Worm (Caenorhabditis elegans) whole organism, young adult: ENCODE measurements around the gene T10D4.11.

Source experiments
- B0261.1 ChIP-seq: sonication (generic microtip); optimal IDR thresholded peaks from 2 replicates; lab custom pipeline; 2016; ENCODE audit warnings: mild to moderate bottlenecking, missing genetic modification characterization, moderate library complexity, missing compliant biosample characterization
- F22D6.2 ChIP-seq: sonication (generic microtip); optimal IDR thresholded peaks from 2 replicates; lab custom pipeline; 2016; ENCODE audit warnings: mild to moderate bottlenecking, missing genetic modification characterization, missing compliant biosample characterization
- F33H1.4 ChIP-seq: fragments of 200-800 bp; sonication (Bioruptor generic); IDR thresholded peaks from 2 replicates; pipeline ENCODE4 v1.3.6; 2022; ENCODE audit warnings: missing genetic modification reagents, missing genetic modification characterization, missing compliant biosample characterization
- F57A8.1 ChIP-seq: fragments of 200-800 bp; sonication (Bioruptor generic); optimal IDR thresholded peaks from 2 replicates; lab custom pipeline; 2018; ENCODE audit warnings: mild to moderate bottlenecking, missing genetic modification characterization, moderate library complexity, missing compliant biosample characterization
- F57C9.4 ChIP-seq: sonication (generic microtip); optimal IDR thresholded peaks from 2 replicates; lab custom pipeline; 2017; ENCODE audit warnings: mild to moderate bottlenecking, missing genetic modification characterization, missing compliant biosample characterization
- K11D2.4 ChIP-seq: fragments of 200-800 bp; sonication (Bioruptor generic); IDR thresholded peaks from 2 replicates; pipeline ENCODE4 v1.3.6; 2022; ENCODE audit warnings: missing genetic modification reagents, missing genetic modification characterization, missing compliant biosample characterization
- Y53F4B.3 ChIP-seq: fragments of 200-800 bp; sonication (Bioruptor generic); IDR thresholded peaks from 2 replicates; pipeline ENCODE4 v1.3.6; 2022; ENCODE audit warnings: missing genetic modification reagents, missing genetic modification characterization, missing compliant biosample characterization
- Y56A3A.18 ChIP-seq: fragments of 200-800 bp; sonication (Bioruptor generic); IDR thresholded peaks from 2 replicates; pipeline ENCODE4 v1.3.6; 2022; ENCODE audit warnings: missing genetic modification reagents, missing genetic modification characterization, missing compliant biosample characterization
- aptf-3 ChIP-seq: fragments of 200-800 bp; sonication (Bioruptor generic); IDR thresholded peaks from 2 replicates; pipeline ENCODE4 v1.3.6; 2022; ENCODE audit warnings: missing genetic modification characterization, missing compliant biosample characterization
- athp-1 ChIP-seq: sonication (generic microtip); optimal IDR thresholded peaks from 2 replicates; lab custom pipeline; 2017; ENCODE audit warnings: mild to moderate bottlenecking, missing genetic modification characterization, missing compliant biosample characterization
- attf-3 ChIP-seq: fragments of 200-800 bp; sonication (Bioruptor generic); conservative IDR thresholded peaks from 2 replicates; pipeline ENCODE4 v1.3.6; 2022; ENCODE audit warnings: missing genetic modification reagents, missing genetic modification characterization, missing compliant biosample characterization
- bed-1 ChIP-seq: fragments of 200-800 bp; sonication (Bioruptor generic); IDR thresholded peaks from 2 replicates; pipeline ENCODE4 v1.3.6; 2022; ENCODE audit warnings: missing genetic modification reagents, missing genetic modification characterization, missing compliant biosample characterization
- dox-1 ChIP-seq: fragments of 200-800 bp; sonication (Bioruptor generic); IDR thresholded peaks from 2 replicates; pipeline ENCODE4 v1.3.6; 2022; ENCODE audit warnings: missing genetic modification reagents, missing genetic modification characterization, missing compliant biosample characterization
- gei-17 ChIP-seq: fragments of 200-800 bp; sonication (Bioruptor generic); optimal IDR thresholded peaks from 2 replicates; lab custom pipeline; 2018; ENCODE audit warnings: mild to moderate bottlenecking, missing genetic modification characterization, missing compliant biosample characterization
- hlh-12 ChIP-seq: sonication (generic microtip); optimal IDR thresholded peaks from 2 replicates; lab custom pipeline; 2016; ENCODE audit warnings: missing genetic modification characterization, missing compliant biosample characterization
- hlh-26 ChIP-seq: fragments of 200-800 bp; sonication (Bioruptor generic); conservative IDR thresholded peaks from 2 replicates; pipeline ENCODE4 v1.3.6; 2022; ENCODE audit warnings: missing genetic modification reagents, missing genetic modification characterization, missing compliant biosample characterization
- hmg-1.2 ChIP-seq: fragments of 200-800 bp; sonication (Bioruptor generic); IDR thresholded peaks from 2 replicates; pipeline ENCODE4 v1.3.6; 2022; ENCODE audit warnings: missing genetic modification reagents, missing genetic modification characterization, missing compliant biosample characterization
- lin-26 ChIP-seq: fragments of 200-800 bp; sonication (Bioruptor generic); IDR thresholded peaks from 2 replicates; pipeline ENCODE4 v1.3.6; 2022; ENCODE audit warnings: missing genetic modification reagents, missing genetic modification characterization, missing compliant biosample characterization
- lin-35 ChIP-seq, 3 experiments: fragments of 150-350 bp in 2 of 3; sonication (generic microtip) in 1 of 3; optimal IDR thresholded peaks; 2 replicates each; lab custom pipeline; 2014 to 2018; ENCODE audit warnings: missing biosample characterization in 3 of 3, missing genetic modification characterization in 3 of 3, missing genetic modification reagents in 3 of 3
- lin-54 ChIP-seq: fragments of 200-800 bp; sonication (Bioruptor generic); optimal IDR thresholded peaks from 2 replicates; lab custom pipeline; 2018; ENCODE audit warnings: mild to moderate bottlenecking, missing genetic modification characterization, missing compliant biosample characterization
- lsy-27 ChIP-seq: sonication (generic microtip); optimal IDR thresholded peaks from 2 replicates; lab custom pipeline; 2017; ENCODE audit warnings: missing genetic modification characterization, mild to moderate bottlenecking, missing compliant biosample characterization, antibody characterized with exemption, missing genotype, borderline replicate concordance; ENCODE audit not compliant: insufficient read depth
- madf-3 ChIP-seq: fragments of 200-800 bp; sonication (Bioruptor generic); IDR thresholded peaks from 2 replicates; pipeline ENCODE4 v1.3.6; 2022; ENCODE audit warnings: missing genetic modification reagents, missing genetic modification characterization, missing compliant biosample characterization
- madf-6 ChIP-seq: fragments of 200-800 bp; sonication (Bioruptor generic); IDR thresholded peaks from 2 replicates; pipeline ENCODE4 v1.3.6; 2022; ENCODE audit warnings: missing genetic modification reagents, missing genetic modification characterization, missing compliant biosample characterization
- madf-8 ChIP-seq: fragments of 200-800 bp; sonication (Bioruptor generic); conservative IDR thresholded peaks from 2 replicates; pipeline ENCODE4 v1.3.6; 2022; ENCODE audit warnings: missing genetic modification reagents, missing genetic modification characterization, missing compliant biosample characterization
- mcd-1 ChIP-seq: fragments of 200-800 bp; sonication (Bioruptor generic); IDR thresholded peaks from 2 replicates; pipeline ENCODE4 v1.3.6; 2022; ENCODE audit warnings: missing genetic modification reagents, missing genetic modification characterization, missing compliant biosample characterization
- mes-4 ChIP-seq: sonication (generic microtip); optimal IDR thresholded peaks from 2 replicates; lab custom pipeline; 2016; ENCODE audit warnings: missing genotype, missing genetic modification characterization, missing compliant biosample characterization
- mxl-1 ChIP-seq: sonication (generic microtip); optimal IDR thresholded peaks from 2 replicates; lab custom pipeline; 2016; ENCODE audit warnings: missing genetic modification characterization, missing compliant biosample characterization
- nhr-120 ChIP-seq: fragments of 200-800 bp; sonication (Bioruptor generic); IDR thresholded peaks from 2 replicates; pipeline ENCODE4 v1.3.6; 2022; ENCODE audit warnings: missing genetic modification characterization, missing compliant biosample characterization
- nhr-179 ChIP-seq: sonication (generic microtip); optimal IDR thresholded peaks from 2 replicates; lab custom pipeline; 2016; ENCODE audit warnings: mild to moderate bottlenecking, missing genetic modification characterization, missing compliant biosample characterization
- nhr-27 ChIP-seq: fragments of 200-800 bp; sonication (Bioruptor generic); optimal IDR thresholded peaks from 2 replicates; lab custom pipeline; 2018; ENCODE audit warnings: mild to moderate bottlenecking, missing genetic modification characterization, moderate library complexity, missing compliant biosample characterization
- nhr-90 ChIP-seq: sonication (generic microtip); optimal IDR thresholded peaks from 2 replicates; lab custom pipeline; 2016; ENCODE audit warnings: missing genotype, mild to moderate bottlenecking, missing genetic modification characterization, missing compliant biosample characterization
- pbrm-1 ChIP-seq: fragments of 200-800 bp; sonication (Bioruptor generic); IDR thresholded peaks from 2 replicates; pipeline ENCODE4 v1.3.6; 2022; ENCODE audit warnings: missing genetic modification reagents, missing genetic modification characterization, missing compliant biosample characterization
- pha-4 ChIP-seq: fragments of 150-350 bp; sonication (generic microtip); optimal IDR thresholded peaks from 2 replicates; lab custom pipeline; 2014; ENCODE audit warnings: missing biosample characterization, missing genetic modification reagents, missing genetic modification characterization
- rec-8 ChIP-seq, 2 experiments: sonication (generic microtip); optimal IDR thresholded peaks; 2 replicates each; lab custom pipeline; 2016; ENCODE audit warnings: mild to moderate bottlenecking in 2 of 2, missing genetic modification characterization in 2 of 2, missing genetic modification reagents in 2 of 2, missing genotype in 2 of 2, missing biosample characterization in 1 of 2, missing compliant biosample characterization in 1 of 2, moderate library complexity in 1 of 2
- snpc-1.1 ChIP-seq: sonication (generic microtip); optimal IDR thresholded peaks from 2 replicates; lab custom pipeline; 2017; ENCODE audit warnings: missing genetic modification characterization, mild to moderate bottlenecking, missing compliant biosample characterization, antibody characterized with exemption, moderate library complexity, missing genotype, missing genetic modification reagents; ENCODE audit not compliant: insufficient read depth
- snpc-4 ChIP-seq, 5 experiments: fragments of 150-350 bp in 1 of 5; sonication (generic microtip) in 4 of 5; optimal IDR thresholded peaks; 2 replicates each; lab custom pipeline; 2014 to 2018; ENCODE audit warnings: missing genetic modification characterization in 5 of 5, missing biosample characterization in 3 of 5, antibody characterized with exemption in 2 of 5, mild to moderate bottlenecking in 2 of 5, missing compliant biosample characterization in 2 of 5, missing genotype in 2 of 5, moderate library complexity in 2 of 5, missing genetic modification reagents in 1 of 5
- sptf-2 ChIP-seq: fragments of 200-800 bp; sonication (Bioruptor generic); optimal IDR thresholded peaks from 2 replicates; lab custom pipeline; 2018; ENCODE audit warnings: mild to moderate bottlenecking, missing genetic modification characterization, missing compliant biosample characterization
- unc-62 ChIP-seq: fragments of 150-350 bp; optimal IDR thresholded peaks from 2 replicates; lab custom pipeline; 2014; ENCODE audit warnings: missing biosample characterization, missing genetic modification reagents, missing genetic modification characterization
- xnd-1 ChIP-seq: sonication (generic microtip); optimal IDR thresholded peaks from 2 replicates; lab custom pipeline; 2016; ENCODE audit warnings: missing genotype, missing genetic modification reagents, missing genetic modification characterization, missing compliant biosample characterization
- ztf-22 ChIP-seq: fragments of 200-800 bp; sonication (Bioruptor generic); optimal IDR thresholded peaks from 2 replicates; lab custom pipeline; 2018; ENCODE audit warnings: mild to moderate bottlenecking, missing genetic modification characterization, moderate library complexity, missing compliant biosample characterization
- ztf-28 ChIP-seq: fragments of 200-800 bp; sonication (Bioruptor generic); IDR thresholded peaks from 2 replicates; pipeline ENCODE4 v1.3.6; 2022; ENCODE audit warnings: missing genetic modification reagents, missing genetic modification characterization, missing compliant biosample characterization
- ztf-3 ChIP-seq: fragments of 200-800 bp; sonication (Bioruptor generic); optimal IDR thresholded peaks from 2 replicates; lab custom pipeline; 2018; ENCODE audit warnings: mild to moderate bottlenecking, missing genetic modification characterization, missing compliant biosample characterization

Gene T10D4.11

DNA sequence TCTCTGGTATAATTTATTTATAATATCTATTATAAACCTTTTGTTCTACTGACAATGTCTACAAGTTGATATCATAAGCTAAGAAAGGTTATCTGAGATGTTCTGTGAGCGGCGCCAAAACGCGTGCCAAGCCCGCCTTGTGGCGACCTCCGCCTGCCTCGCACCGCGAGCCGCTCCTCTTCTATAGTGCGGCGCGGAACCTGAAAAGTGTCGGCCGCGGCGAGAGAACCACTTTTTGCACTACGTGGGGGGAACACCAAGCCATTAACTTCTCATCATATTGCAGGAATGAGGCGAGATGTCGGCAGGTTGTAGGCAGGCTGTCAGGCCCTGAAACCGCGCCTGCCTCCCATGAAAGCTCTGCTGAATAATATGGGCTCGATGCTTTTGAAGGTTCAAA, 36.1 kb downstream of the T10D4.11 start (continued):
- TF ChIP-seq snpc-4 (GFP tag; optimal IDR thresholded peaks at IDR 0.05; lab: Kevin White, UChicago) (peak; percentile 81), snpc-4 (tag; optimal IDR thresholded peaks at IDR 0.05; lab: Kevin White, UChicago) (peak; percentile 35 to 94 (median 86)), B0261.1 (no peak), mes-4 (tag; lab: Kevin White, UChicago) (no peak), snpc-1.1 (tag; lab: Kevin White, UChicago) (peak; percentile 84), bed-1 (GFP tag; lab: Robert Waterston, UW) (no peak), hmg-1.2 (GFP tag; lab: Robert Waterston, UW) (peak; percentile 60), attf-3 (GFP tag; lab: Robert Waterston, UW) (no peak), Y56A3A.18 (GFP tag; lab: Robert Waterston, UW) (no peak), Y53F4B.3 (GFP tag; lab: Robert Waterston, UW) (no peak), nhr-27 (tag; lab: Kevin White, UChicago) (no peak), dox-1 (GFP tag; lab: Robert Waterston, UW) (0 out of 2 replicates have a peak, but pooled peaks have one; percentile 23), sptf-2 (GFP tag; lab: Kevin White, UChicago) (no peak), F33H1.4 (no peak), hlh-12 (tag; lab: Kevin White, UChicago) (no peak), pbrm-1 (GFP tag; lab: Robert Waterston, UW) (no peak), gei-17 (GFP tag; lab: Kevin White, UChicago) (no peak), mcd-1 (peak; percentile 40; the same call in 1 of the 2 replicates), lsy-27 (tag; lab: Kevin White, UChicago) (no peak), xnd-1 (tag; lab: Kevin White, UChicago) (no peak), lin-35 (GFP tag; optimal IDR thresholded peaks at IDR 0.05; lab: Kevin White, UChicago) (no peak), nhr-179 (tag; lab: Kevin White, UChicago) (peak; percentile 18), F57C9.4 (no peak), aptf-3 (GFP tag; lab: Robert Waterston, UW) (no peak), ztf-28 (GFP tag; lab: Robert Waterston, UW) (0 out of 2 replicates have a peak, but pooled peaks have one; percentile 35), lin-26 (GFP tag; lab: Robert Waterston, UW) (no peak), nhr-120 (no peak), unc-62 (GFP tag; lab: Kevin White, UChicago) (no peak), madf-8 (no peak), lin-54 (GFP tag; lab: Kevin White, UChicago) (no peak), F22D6.2 (tag; lab: Kevin White, UChicago) (no peak)
- TF ChIP-seq, all 124 proteins: peak for 10

DNA sequence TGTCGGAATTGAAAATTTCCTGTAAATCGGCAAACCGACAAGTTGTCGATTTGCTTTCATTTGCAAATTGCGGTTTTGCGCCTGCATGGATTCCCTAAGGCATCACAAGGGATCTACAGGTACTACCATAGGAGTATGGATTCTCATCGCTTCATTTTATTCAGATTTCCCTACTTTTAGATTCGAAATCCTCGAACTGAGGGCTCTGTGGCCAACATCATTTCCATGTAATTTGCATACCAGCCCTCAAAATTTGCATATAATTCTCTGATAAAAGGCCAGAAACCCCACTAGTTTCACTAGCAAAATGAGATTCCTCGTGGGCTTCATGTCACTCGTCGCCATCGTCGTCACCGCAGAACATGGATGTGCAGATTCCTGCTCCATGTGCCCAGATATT, 37.1 kb downstream of the T10D4.11 start, which contains the start of gene Y25C1A.2:
Gene Y25C1A.2 (plus strand): TSS at position 301 of the 400 bp plus-strand sequence.
- TF ChIP-seq nhr-90 (tag; lab: Kevin White, UChicago) (no peak), pbrm-1 (GFP tag; lab: Robert Waterston, UW) (no peak), athp-1 (tag; lab: Kevin White, UChicago) (no peak), pha-4 (tag; lab: Kevin White, UChicago) (no peak), ztf-22 (GFP tag; lab: Kevin White, UChicago) (no peak), hlh-26 (no peak), madf-6 (GFP tag; lab: Robert Waterston, UW) (no peak), mxl-1 (tag; lab: Kevin White, UChicago) (no peak), ztf-3 (GFP tag; lab: Kevin White, UChicago) (no peak), K11D2.4 (GFP tag; lab: Robert Waterston, UW) (no peak), snpc-4 (GFP tag; optimal IDR thresholded peaks at IDR 0.05; lab: Kevin White, UChicago) (no peak), snpc-4 (tag; optimal IDR thresholded peaks at IDR 0.05; lab: Kevin White, UChicago) (no peak), rec-8 (tag; optimal IDR thresholded peaks at IDR 0.05; lab: Kevin White, UChicago) (no peak), F57A8.1 (no peak), madf-3 (GFP tag; lab: Robert Waterston, UW) (no peak)
- TF ChIP-seq, all 124 proteins: peak for 0
